Fruit fly (Drosophila melanogaster) whole organism, prepupa: ENCODE data around the gene Pi3K21B.

Experiments
- CG9139 ChIP-seq: fragments of 200-800 bp; sonication (Bioruptor generic); optimal IDR thresholded peaks from 3 replicates; lab custom pipeline; 2017; ENCODE audit warnings: missing biosample characterization, mild to moderate bottlenecking, missing genetic modification characterization
- Sox102F ChIP-seq: fragments of 200-800 bp; sonication (Bioruptor generic); optimal IDR thresholded peaks from 2 replicates; lab custom pipeline; 2016; ENCODE audit warnings: missing biosample characterization, mild to moderate bottlenecking, missing genetic modification characterization
- fd59A ChIP-seq: fragments of 200-800 bp; sonication (Bioruptor generic); optimal IDR thresholded peaks from 2 replicates; lab custom pipeline; 2017; ENCODE audit warnings: missing biosample characterization, mild to moderate bottlenecking, missing genetic modification characterization, missing genetic modification reagents

- TF ChIP-seq fd59A (GFP tag; lab: Kevin White, UChicago) (peak; percentile 85), CG9139 (GFP tag; lab: Kevin White, UChicago) (peak; percentile 61), Sox102F (GFP tag; lab: Kevin White, UChicago) (peak; percentile 84)
These were observed at the start of gene Pi3K21B for dm6 chr2L:297480-298284.
